Worm (Caenorhabditis elegans) whole organism, late embryonic: ENCODE measurements around the gene clec-125.
"Not testable (repeated sequence)": the region's sequence is repeated elsewhere in the genome, so short reads cannot be mapped to it uniquely, and the experiment has no call there.

Experiments used
- C08G9.2 ChIP-seq: sonication (generic microtip); optimal IDR thresholded peaks from 2 replicates; lab custom pipeline; 2016; ENCODE audit warnings: mild to moderate bottlenecking, missing genetic modification characterization, moderate library complexity, missing compliant biosample characterization
- C38D4.7 ChIP-seq: fragments of 200-800 bp; sonication (Bioruptor generic); optimal IDR thresholded peaks from 2 replicates; lab custom pipeline; 2018; ENCODE audit warnings: mild to moderate bottlenecking, missing genetic modification characterization, moderate library complexity, missing compliant biosample characterization
- F13H6.1 ChIP-seq: sonication (generic microtip); optimal IDR thresholded peaks from 2 replicates; lab custom pipeline; 2016; ENCODE audit warnings: missing genetic modification characterization, missing compliant biosample characterization
- K02D7.2 ChIP-seq: sonication (generic microtip); optimal IDR thresholded peaks from 2 replicates; lab custom pipeline; 2017; ENCODE audit warnings: mild to moderate bottlenecking, missing genetic modification characterization, missing compliant biosample characterization
- K09A11.1 ChIP-seq: sonication (generic microtip); optimal IDR thresholded peaks from 2 replicates; lab custom pipeline; 2017; ENCODE audit warnings: antibody characterized with exemption, mild to moderate bottlenecking, missing genetic modification characterization, missing compliant biosample characterization; ENCODE audit not compliant: insufficient read depth
- ahr-1 ChIP-seq: sonication (generic microtip); optimal IDR thresholded peaks from 2 replicates; lab custom pipeline; 2016; ENCODE audit warnings: missing genetic modification characterization, missing compliant biosample characterization
- ama-1 ChIP-seq: fragments of 150-350 bp; optimal IDR thresholded peaks from 2 replicates; lab custom pipeline; 2014
- ceh-19 ChIP-seq: fragments of 200-800 bp; sonication (Bioruptor generic); optimal IDR thresholded peaks from 2 replicates; lab custom pipeline; 2018; ENCODE audit warnings: mild to moderate bottlenecking, missing genetic modification characterization, missing compliant biosample characterization
- ceh-2 ChIP-seq: sonication (generic microtip); optimal IDR thresholded peaks from 2 replicates; lab custom pipeline; 2016; ENCODE audit warnings: missing genotype, missing genetic modification characterization, missing compliant biosample characterization
- ceh-22 ChIP-seq: sonication (generic microtip); optimal IDR thresholded peaks from 2 replicates; lab custom pipeline; 2017; ENCODE audit warnings: missing biosample characterization, missing genetic modification characterization
- ceh-24 ChIP-seq: sonication (generic microtip); optimal IDR thresholded peaks from 2 replicates; lab custom pipeline; 2016; ENCODE audit warnings: mild to moderate bottlenecking, missing genetic modification characterization, missing compliant biosample characterization
- ceh-30 ChIP-seq: fragments of 150-350 bp; optimal IDR thresholded peaks from 2 replicates; lab custom pipeline; 2014; ENCODE audit warnings: missing biosample characterization, missing genetic modification characterization
- ceh-34 ChIP-seq: sonication (generic microtip); optimal IDR thresholded peaks from 2 replicates; lab custom pipeline; 2016; ENCODE audit warnings: mild to moderate bottlenecking, missing genetic modification characterization, missing compliant biosample characterization
- ceh-45 ChIP-seq: fragments of 200-800 bp; sonication (Bioruptor generic); IDR thresholded peaks from 2 replicates; pipeline ENCODE4 v1.3.6; 2022; ENCODE audit warnings: missing genetic modification reagents, missing genetic modification characterization, missing compliant biosample characterization
- ceh-48 ChIP-seq: sonication (generic microtip); optimal IDR thresholded peaks from 2 replicates; lab custom pipeline; 2016; ENCODE audit warnings: missing genetic modification characterization, inconsistent platforms, missing compliant biosample characterization
- che-1 ChIP-seq: sonication (generic microtip); optimal IDR thresholded peaks from 2 replicates; lab custom pipeline; 2016; ENCODE audit warnings: mild to moderate bottlenecking, missing genetic modification characterization, missing compliant biosample characterization
- elt-2 ChIP-seq: sonication (generic microtip); optimal IDR thresholded peaks from 2 replicates; lab custom pipeline; 2016; ENCODE audit warnings: missing genetic modification reagents, missing genetic modification characterization, missing compliant biosample characterization
- elt-4 ChIP-seq: sonication (generic microtip); optimal IDR thresholded peaks from 2 replicates; lab custom pipeline; 2016; ENCODE audit warnings: missing genetic modification characterization, missing compliant biosample characterization
- ets-4 ChIP-seq: sonication (generic microtip); optimal IDR thresholded peaks from 2 replicates; lab custom pipeline; 2016; ENCODE audit warnings: missing genetic modification characterization, missing compliant biosample characterization
- eyg-1 ChIP-seq: sonication (generic microtip); optimal IDR thresholded peaks from 2 replicates; lab custom pipeline; 2016; ENCODE audit warnings: missing genotype, missing genetic modification characterization, missing compliant biosample characterization
- fkh-6 ChIP-seq: sonication (generic microtip); optimal IDR thresholded peaks from 2 replicates; lab custom pipeline; 2016; ENCODE audit warnings: missing genetic modification characterization, missing compliant biosample characterization
- hlh-13 ChIP-seq: fragments of 200-800 bp; sonication (Bioruptor generic); optimal IDR thresholded peaks from 2 replicates; lab custom pipeline; 2018; ENCODE audit warnings: mild to moderate bottlenecking, missing genetic modification characterization, missing compliant biosample characterization
- hlh-15 ChIP-seq: sonication (generic microtip); optimal IDR thresholded peaks from 2 replicates; lab custom pipeline; 2016; ENCODE audit warnings: missing genetic modification characterization, missing compliant biosample characterization
- hlh-30 ChIP-seq: sonication (generic microtip); optimal IDR thresholded peaks from 2 replicates; lab custom pipeline; 2017; ENCODE audit warnings: antibody characterized with exemption, missing genetic modification characterization, missing compliant biosample characterization; ENCODE audit not compliant: insufficient read depth
- hlh-8 ChIP-seq: sonication (generic microtip); optimal IDR thresholded peaks from 2 replicates; lab custom pipeline; 2016; ENCODE audit warnings: missing genotype, missing genetic modification characterization, missing compliant biosample characterization
- madf-2 ChIP-seq: sonication (generic microtip); optimal IDR thresholded peaks from 2 replicates; lab custom pipeline; 2017; ENCODE audit warnings: missing genetic modification characterization, missing compliant biosample characterization
- nhr-11 ChIP-seq: fragments of 150-350 bp; optimal IDR thresholded peaks from 2 replicates; lab custom pipeline; 2014; ENCODE audit warnings: missing biosample characterization, missing genetic modification characterization
- odd-2 ChIP-seq: sonication (generic microtip); optimal IDR thresholded peaks from 2 replicates; lab custom pipeline; 2017; ENCODE audit warnings: antibody characterized with exemption, mild to moderate bottlenecking, missing genetic modification characterization, missing compliant biosample characterization
- pag-3 ChIP-seq: sonication (generic microtip); optimal IDR thresholded peaks from 2 replicates; lab custom pipeline; 2016; ENCODE audit warnings: missing compliant biosample characterization, missing genetic modification characterization, borderline replicate concordance
- pat-9 ChIP-seq: fragments of 200-800 bp; sonication (Bioruptor generic); optimal IDR thresholded peaks from 2 replicates; lab custom pipeline; 2018; ENCODE audit warnings: mild to moderate bottlenecking, missing genetic modification characterization, moderate library complexity, missing compliant biosample characterization
- pax-1 ChIP-seq: fragments of 150-350 bp; optimal IDR thresholded peaks from 2 replicates; lab custom pipeline; 2014; ENCODE audit warnings: missing biosample characterization, missing genetic modification characterization
- pha-4 ChIP-seq: fragments of 150-350 bp; optimal IDR thresholded peaks from 2 replicates; lab custom pipeline; 2018; ENCODE audit warnings: missing biosample characterization, missing genetic modification reagents, missing genetic modification characterization
- pros-1 ChIP-seq: fragments of 150-350 bp; optimal IDR thresholded peaks from 2 replicates; lab custom pipeline; 2014; ENCODE audit warnings: missing biosample characterization, missing genetic modification reagents, missing genetic modification characterization
- rnt-1 ChIP-seq: sonication (generic microtip); optimal IDR thresholded peaks from 2 replicates; lab custom pipeline; 2016; ENCODE audit warnings: missing genetic modification characterization, missing compliant biosample characterization
- sdc-2 ChIP-seq: sonication (generic microtip); optimal IDR thresholded peaks from 2 replicates; lab custom pipeline; 2016; ENCODE audit warnings: missing genotype, missing genetic modification characterization, missing compliant biosample characterization
- sox-2 ChIP-seq: fragments of 200-800 bp; sonication (Bioruptor generic); IDR thresholded peaks from 2 replicates; pipeline ENCODE4 v1.3.6; 2022; ENCODE audit warnings: missing genetic modification reagents, missing genetic modification characterization, missing compliant biosample characterization
- syd-9 ChIP-seq: sonication (generic microtip); optimal IDR thresholded peaks from 2 replicates; lab custom pipeline; 2016; ENCODE audit warnings: mild to moderate bottlenecking, missing genetic modification characterization, moderate library complexity, missing compliant biosample characterization
- tbx-2 ChIP-seq: sonication (generic microtip); optimal IDR thresholded peaks from 2 replicates; lab custom pipeline; 2016; ENCODE audit warnings: missing genetic modification characterization, missing compliant biosample characterization
- unc-3 ChIP-seq, 2 experiments: fragments of 200-800 bp in 1 of 2; sonication (Bioruptor generic) in 1 of 2; sonication (generic microtip) in 1 of 2; conservative IDR thresholded peaks in 1 of 2; optimal IDR thresholded peaks in 1 of 2; 2 replicates each; pipeline versions ENCODE4 v1.3.6 to Lab custom; 2016 to 2022; ENCODE audit warnings: missing compliant biosample characterization in 2 of 2, missing genetic modification characterization in 2 of 2, missing genetic modification reagents in 1 of 2

clec-125 gene

DNA sequence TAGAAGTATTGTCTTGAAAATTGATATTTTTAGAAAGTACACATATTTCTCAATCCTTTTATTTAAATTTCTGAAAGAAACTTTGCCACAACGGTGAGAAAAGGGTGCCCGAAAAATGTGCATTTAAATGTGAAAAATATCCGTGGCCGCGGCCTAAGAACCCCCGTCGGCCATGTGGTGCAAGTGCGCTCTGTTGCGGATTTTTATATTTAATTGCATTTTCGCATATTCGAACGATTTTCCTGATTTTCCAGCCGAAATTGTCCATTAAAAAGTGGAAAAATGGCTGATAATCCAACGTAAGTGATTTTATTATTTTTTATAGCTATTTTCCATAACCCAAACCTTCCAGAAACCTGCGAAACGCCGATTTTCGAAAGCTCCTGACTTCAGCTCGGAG is 33.6 kb upstream of the clec-125 start, which contains the start of gene smu-2 (continued):
- TF ChIP-seq ceh-45 (GFP tag; lab: Robert Waterston, UW) (peak; percentile 50; the same call in 1 of the 2 replicates), ceh-24 (tag; lab: Kevin White, UChicago) (no peak), ceh-48 (tag; lab: Kevin White, UChicago) (peak; percentile 7), pat-9 (tag; lab: Kevin White, UChicago) (no peak), fkh-6 (tag; lab: Kevin White, UChicago) (peak; percentile 12), pha-4 (tag; lab: Kevin White, UChicago) (no peak), ceh-30 (tag; lab: Kevin White, UChicago) (no peak), odd-2 (no peak), syd-9 (no peak), K02D7.2 (tag; lab: Kevin White, UChicago) (no peak), hlh-30 (no peak), C38D4.7 (GFP tag; lab: Kevin White, UChicago) (no peak), ets-4 (tag; lab: Kevin White, UChicago) (peak; percentile 86), hlh-15 (tag; lab: Kevin White, UChicago) (peak; percentile 34), sdc-2 (tag; lab: Kevin White, UChicago) (no peak), ceh-22 (no peak), eyg-1 (no peak), tbx-2 (tag; lab: Kevin White, UChicago) (peak; percentile 81), K09A11.1 (no peak), unc-3 (GFP tag; conservative IDR thresholded peaks at IDR 0.05; lab: Robert Waterston, UW) (0 out of 2 replicates have a peak, but pooled peaks have one; percentile 9), unc-3 (tag; optimal IDR thresholded peaks at IDR 0.05; lab: Kevin White, UChicago) (no peak)
- TF ChIP-seq, all 69 proteins: peak for 28

DNA sequence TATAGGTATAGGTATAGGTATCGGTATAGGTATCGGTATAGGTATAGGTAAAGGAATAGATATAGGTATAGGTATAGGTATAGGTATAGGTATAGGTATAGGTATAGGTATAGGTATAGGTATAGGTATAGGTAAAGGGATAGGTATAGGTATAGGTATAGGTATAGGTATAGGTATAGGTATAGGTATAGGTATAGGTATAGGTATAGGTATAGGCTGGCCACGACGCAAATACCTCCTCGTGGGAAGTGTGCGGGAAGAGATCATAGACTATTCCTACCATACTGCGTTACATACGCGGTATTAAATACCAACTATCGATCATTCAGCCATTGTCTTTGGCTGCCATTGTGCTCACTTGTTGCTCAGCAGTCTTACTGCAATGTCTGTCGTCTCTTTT is 25.0 kb upstream of the clec-125 start, which contains the start of gene fbxb-112:
TSS of gene fbxb-112 (plus strand) at position 301 of the 400 bp plus-strand sequence.
- not testable (repeated sequence) for TF ChIP-seq madf-2; pros-1 (tag; lab: Kevin White, UChicago); che-1 (tag; lab: Kevin White, UChicago)

DNA sequence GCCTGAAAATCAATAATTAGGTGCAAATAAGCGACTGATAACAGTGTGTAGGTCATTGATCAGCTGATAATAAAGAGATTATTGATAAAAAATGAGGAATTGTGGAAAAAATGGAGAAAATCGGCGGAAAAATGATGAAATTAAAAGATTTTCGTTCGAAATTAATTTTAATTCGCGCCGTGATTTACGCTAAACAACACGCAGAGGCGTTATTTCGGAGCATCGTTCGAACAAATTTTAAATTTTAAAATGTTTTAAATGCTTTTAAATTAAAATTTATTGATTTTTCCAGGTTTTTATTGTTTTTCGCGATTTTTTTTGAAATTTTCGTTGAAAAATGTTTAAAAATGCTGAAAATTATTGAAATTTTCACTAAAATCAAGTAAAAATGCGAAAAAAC is 16.4 kb upstream of the clec-125 start, which contains the start of gene Y49F6B.9:
TSS of gene Y49F6B.9 (minus strand) at position 2 of the 400 bp plus-strand sequence.
- peak; percentile 35 for TF ChIP-seq elt-2 (tag; lab: Kevin White, UChicago)
- TF ChIP-seq ama-1 (lab: Kevin White, UChicago), result no peak

DNA sequence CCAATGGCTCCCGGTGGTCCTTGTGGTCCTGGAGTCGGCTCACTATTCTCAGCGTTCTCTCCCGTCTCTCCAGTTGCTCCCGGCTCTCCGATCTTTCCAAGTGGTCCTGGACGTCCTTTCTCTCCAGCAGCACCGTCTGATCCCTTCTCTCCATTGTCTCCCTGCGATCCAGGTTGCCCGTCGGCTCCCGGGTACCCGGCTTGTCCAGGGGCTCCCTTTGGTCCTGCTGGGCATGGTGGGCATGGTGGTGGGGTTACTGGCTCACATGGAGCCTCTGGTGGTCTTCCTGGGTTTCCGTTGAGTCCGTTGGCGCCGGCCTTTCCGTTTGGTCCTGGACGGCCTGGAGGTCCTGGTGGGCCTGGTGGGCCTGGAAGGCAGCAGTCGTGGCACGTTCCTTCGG is 15.4 kb upstream of the clec-125 start:
- no peak for TF ChIP-seq syd-9
- TF ChIP-seq pha-4 (tag; lab: Kevin White, UChicago), result no peak
- peak; percentile 14 for TF ChIP-seq C08G9.2 (tag; lab: Kevin White, UChicago)
- no peak for TF ChIP-seq pros-1 (tag; lab: Kevin White, UChicago)

DNA sequence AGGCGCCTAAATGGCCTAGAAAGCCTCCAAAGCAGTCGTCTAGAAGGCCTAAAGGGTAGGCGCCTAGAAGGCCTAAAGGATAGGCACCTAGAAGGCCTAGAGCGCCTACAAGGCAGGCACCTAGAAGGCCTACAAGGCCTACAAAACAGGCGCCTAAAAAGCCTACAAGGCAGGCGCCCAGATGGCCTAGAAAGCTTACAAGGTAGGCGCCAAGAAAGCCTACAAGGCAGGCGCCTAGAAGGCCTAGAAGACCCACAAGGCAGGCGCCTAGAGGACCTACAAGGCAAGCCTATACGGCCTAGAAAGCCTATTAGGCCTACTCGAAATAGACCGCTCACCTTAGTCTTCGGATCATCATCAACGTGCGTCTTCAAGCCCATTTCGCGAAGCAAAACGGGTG is 13.8 kb upstream of the clec-125 start:
- TF ChIP-seq F13H6.1 (tag; lab: Kevin White, UChicago) (no peak), ceh-45 (GFP tag; lab: Robert Waterston, UW) (0 out of 2 replicates have a peak, but pooled peaks have one; percentile 6)

DNA sequence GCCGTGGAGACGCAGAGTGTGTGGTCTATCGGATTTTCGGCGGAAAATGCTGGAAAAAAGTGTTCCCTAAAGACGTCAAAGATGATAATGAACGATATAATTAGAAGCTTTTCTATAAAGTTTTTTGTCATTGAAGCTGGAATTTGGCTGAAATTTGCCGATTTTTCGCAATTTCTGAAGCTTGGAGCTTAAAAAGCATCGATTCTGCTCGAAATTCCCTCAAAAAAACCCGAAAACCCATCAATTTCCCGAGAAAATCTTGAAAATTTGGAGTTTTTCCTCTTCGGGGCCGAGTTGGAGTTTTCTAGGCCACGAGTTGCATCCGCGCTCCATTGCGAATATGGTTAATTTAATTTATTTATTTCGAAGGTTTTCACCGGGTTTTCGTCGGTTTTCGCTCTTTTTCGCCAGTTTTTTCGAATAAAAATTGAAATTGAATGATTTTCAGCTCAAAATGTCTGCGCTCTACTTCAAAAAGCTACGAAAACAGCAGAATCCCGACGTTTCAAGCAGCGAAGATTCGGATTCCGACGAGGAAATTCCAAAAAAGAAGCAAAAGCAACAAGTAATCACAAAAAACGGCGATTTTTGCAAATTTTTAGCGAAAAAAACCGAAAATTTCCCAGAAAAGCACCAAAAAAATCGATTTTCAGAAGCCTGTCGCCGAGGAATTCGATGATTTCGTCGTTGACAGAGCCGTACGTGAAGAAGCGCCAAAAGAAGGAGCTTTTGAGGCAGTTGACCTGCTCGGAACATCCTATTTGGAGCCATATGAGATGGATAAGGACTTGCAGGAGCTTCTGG is 13.1 kb upstream of the clec-125 start, which contains the start of the genes col-71 and Y49F6B.2:
TSS of gene col-71 (minus strand) at position 51 of the 804 bp plus-strand sequence.
TSS of gene Y49F6B.2 (plus strand) at position 449 of the 804 bp plus-strand sequence.
- TF ChIP-seq C08G9.2 (tag; lab: Kevin White, UChicago) (peak; percentile 90), hlh-8 (tag; lab: Kevin White, UChicago) (peak; percentile 60), syd-9 (no peak), ceh-34 (tag; lab: Kevin White, UChicago) (peak; percentile 24), rnt-1 (tag; lab: Kevin White, UChicago) (peak; percentile 73), ets-4 (tag; lab: Kevin White, UChicago) (peak; percentile 88), ceh-48 (tag; lab: Kevin White, UChicago) (no peak), nhr-11 (tag; lab: Kevin White, UChicago) (no peak), ahr-1 (peak; percentile 58), ceh-19 (GFP tag; lab: Kevin White, UChicago) (no peak), pha-4 (tag; lab: Kevin White, UChicago) (no peak), hlh-13 (no peak), elt-4 (tag; lab: Kevin White, UChicago) (no peak), hlh-30 (no peak), pag-3 (tag; lab: Kevin White, UChicago) (no peak), ceh-22 (no peak), elt-2 (tag; lab: Kevin White, UChicago) (peak; percentile 67), sox-2 (GFP tag; lab: Robert Waterston, UW) (no peak), pax-1 (peak; percentile 44), ceh-2 (tag; lab: Kevin White, UChicago) (peak; percentile 86), eyg-1 (no peak)
